Worm (Caenorhabditis elegans): Measurements from ENCODE around the gene fox-1.

DNA sequence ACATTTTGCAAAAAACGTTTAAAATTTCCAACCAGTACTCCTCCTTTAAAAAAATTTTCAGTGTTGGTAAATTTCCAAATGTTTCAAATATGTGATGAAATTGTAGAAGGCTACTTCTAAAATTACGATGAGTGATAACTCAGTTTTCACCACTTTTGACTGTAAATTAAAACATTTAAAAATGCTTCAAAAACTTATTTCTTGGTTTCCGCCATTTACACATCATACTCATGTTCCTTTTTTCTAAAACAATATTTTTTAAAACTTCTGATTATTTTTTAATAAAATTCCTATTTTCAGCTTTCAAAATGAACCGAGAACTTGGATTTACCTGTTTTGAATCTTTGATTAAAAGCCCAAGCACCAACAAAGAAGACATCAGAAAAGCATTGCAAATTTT, 56.0 kb downstream of the fox-1 start, which contains the start of gene C43H6.4:
- TF ChIP-seq ama-1 (optimal IDR thresholded peaks at IDR 0.05): no peak
- TF ChIP-seq hnd-1 (tag; optimal IDR thresholded peaks at IDR 0.05): no peak
- TF ChIP-seq scrt-1 (GFP tag; IDR thresholded peaks at IDR 0.05): no peak
- TF ChIP-seq sea-1 (GFP tag; conservative IDR thresholded peaks at IDR 0.05): no peak
- no peak for TF ChIP-seq ceh-13 (GFP tag; optimal IDR thresholded peaks at IDR 0.05)
- TF ChIP-seq ceh-36 (tag; optimal IDR thresholded peaks at IDR 0.05): no peak
- TF ChIP-seq flt-1 (GFP tag; IDR thresholded peaks at IDR 0.05): no peak
- no peak for TF ChIP-seq hmbx-1 (tag; optimal IDR thresholded peaks at IDR 0.05)
- TF ChIP-seq hmg-4 (GFP tag; optimal IDR thresholded peaks at IDR 0.05): no peak
